Fruit fly (Drosophila melanogaster) whole organism, embryonic: ENCODE results near the gene Svil.

Experiments
- Blimp-1 ChIP-seq: fragments of 200-800 bp; sonication (Bioruptor generic); optimal IDR thresholded peaks from 3 replicates; lab custom pipeline; 2018; ENCODE audit warnings: missing biosample characterization, missing genetic modification characterization, mild to moderate bottlenecking, moderate library complexity, missing genetic modification reagents
- CG11723 ChIP-seq: fragments of 200-800 bp; sonication (Bioruptor generic); optimal IDR thresholded peaks from 2 replicates; lab custom pipeline; 2017; ENCODE audit warnings: missing biosample characterization, mild to moderate bottlenecking, missing genetic modification characterization
- CG14050 ChIP-seq: fragments of 200-800 bp; sonication (Bioruptor generic); IDR thresholded peaks from 3 replicates; pipeline ENCODE4 v1.3.6; 2022; ENCODE audit warnings: missing biosample characterization, missing genetic modification characterization
- CG15073 ChIP-seq: fragments of 200-800 bp; sonication (Bioruptor generic); optimal IDR thresholded peaks from 2 replicates; lab custom pipeline; 2016; ENCODE audit warnings: missing biosample characterization, missing genetic modification characterization
- CG2202 ChIP-seq: fragments of 200-800 bp; sonication (Bioruptor generic); optimal IDR thresholded peaks from 2 replicates; lab custom pipeline; 2018; ENCODE audit warnings: missing biosample characterization, mild to moderate bottlenecking, missing genetic modification characterization
- CG2678 ChIP-seq: fragments of 200-800 bp; sonication (Bioruptor generic); optimal IDR thresholded peaks from 3 replicates; lab custom pipeline; 2019; ENCODE audit warnings: missing biosample characterization, mild to moderate bottlenecking, missing genetic modification characterization, moderate library complexity
- CG33213 ChIP-seq: fragments of 200-800 bp; sonication (Bioruptor generic); optimal IDR thresholded peaks from 3 replicates; lab custom pipeline; 2016; ENCODE audit warnings: missing biosample characterization, missing genetic modification characterization
- CG34224 ChIP-seq: fragments of 200-800 bp; sonication (Bioruptor generic); IDR thresholded peaks from 3 replicates; pipeline ENCODE4 v1.3.6; 2022; ENCODE audit warnings: missing biosample characterization, missing genetic modification characterization; ENCODE audit not compliant: partially characterized antibody
- CG34376 ChIP-seq: fragments of 200-800 bp; sonication (Bioruptor generic); optimal IDR thresholded peaks from 2 replicates; lab custom pipeline; 2018; ENCODE audit warnings: missing biosample characterization, mild to moderate bottlenecking, missing genetic modification characterization
- CG3995 ChIP-seq: fragments of 200-800 bp; sonication (Bioruptor generic); optimal IDR thresholded peaks from 3 replicates; lab custom pipeline; 2016; ENCODE audit warnings: missing biosample characterization, missing genetic modification characterization
- CG4424 ChIP-seq: fragments of 200-800 bp; sonication (Bioruptor generic); optimal IDR thresholded peaks from 3 replicates; lab custom pipeline; 2016; ENCODE audit warnings: missing biosample characterization, missing genetic modification characterization
- CG4820 ChIP-seq: fragments of 200-800 bp; sonication (Bioruptor generic); optimal IDR thresholded peaks from 3 replicates; lab custom pipeline; 2016; ENCODE audit warnings: missing biosample characterization, missing genetic modification characterization
- CG5180 ChIP-seq: fragments of 200-800 bp; sonication (Bioruptor generic); optimal IDR thresholded peaks from 3 replicates; lab custom pipeline; 2017; ENCODE audit warnings: missing biosample characterization, missing genetic modification characterization, mild to moderate bottlenecking, moderate library complexity, missing genetic modification reagents
- CG6175 ChIP-seq: fragments of 200-800 bp; sonication (Bioruptor generic); IDR thresholded peaks from 3 replicates; pipeline ENCODE4 v1.3.6; 2022; ENCODE audit warnings: missing biosample characterization, missing genetic modification characterization
- CG6254 ChIP-seq: fragments of 200-800 bp; sonication (Bioruptor generic); optimal IDR thresholded peaks from 3 replicates; lab custom pipeline; 2017; ENCODE audit warnings: mild to moderate bottlenecking, missing biosample characterization, missing genetic modification reagents, missing genetic modification characterization
- CG6813 ChIP-seq: fragments of 200-800 bp; sonication (Bioruptor generic); optimal IDR thresholded peaks from 2 replicates; lab custom pipeline; 2017; ENCODE audit warnings: missing biosample characterization, missing genetic modification characterization, mild to moderate bottlenecking, moderate library complexity, missing genetic modification reagents
- CG7271 ChIP-seq: fragments of 200-800 bp; sonication (Bioruptor generic); optimal IDR thresholded peaks from 2 replicates; lab custom pipeline; 2018; ENCODE audit warnings: missing biosample characterization, mild to moderate bottlenecking, missing genetic modification characterization, moderate library complexity
- CG7745 ChIP-seq: fragments of 200-800 bp; sonication (Bioruptor generic); optimal IDR thresholded peaks from 2 replicates; lab custom pipeline; 2018; ENCODE audit warnings: missing biosample characterization, mild to moderate bottlenecking, missing genetic modification characterization, moderate library complexity
- CG9215 ChIP-seq: fragments of 200-800 bp; sonication (Bioruptor generic); IDR thresholded peaks from 2 replicates; pipeline ENCODE4 v1.3.6; 2022; ENCODE audit warnings: missing biosample characterization, missing genetic modification characterization
- CG9609 ChIP-seq: fragments of 200-800 bp; sonication (Bioruptor generic); optimal IDR thresholded peaks from 3 replicates; lab custom pipeline; 2016; ENCODE audit warnings: missing biosample characterization, missing genetic modification characterization
- CG9817 ChIP-seq: fragments of 200-800 bp; sonication (Bioruptor generic); optimal IDR thresholded peaks from 2 replicates; lab custom pipeline; 2018; ENCODE audit warnings: missing biosample characterization, mild to moderate bottlenecking, missing genetic modification characterization, moderate library complexity
- Dip2 ChIP-seq: fragments of 200-800 bp; sonication (Bioruptor generic); IDR thresholded peaks from 2 replicates; pipeline ENCODE4 v1.3.6; 2022; ENCODE audit warnings: missing biosample characterization, missing genetic modification characterization
- GATAe ChIP-seq: fragments of 200-800 bp; sonication (Bioruptor generic); conservative IDR thresholded peaks from 2 replicates; pipeline ENCODE4 v1.3.6; 2022; ENCODE audit warnings: missing biosample characterization, missing genetic modification characterization
- Lhr ChIP-seq: fragments of 200-800 bp; sonication (Bioruptor generic); optimal IDR thresholded peaks from 3 replicates; lab custom pipeline; 2017; ENCODE audit warnings: mild to moderate bottlenecking, missing biosample characterization, missing genetic modification reagents, missing genetic modification characterization
- Lim3 ChIP-seq: fragments of 200-800 bp; sonication (Bioruptor generic); IDR thresholded peaks from 2 replicates; pipeline ENCODE4 v1.3.6; 2022; ENCODE audit warnings: missing biosample characterization, missing genetic modification characterization
- Lpt ChIP-seq: fragments of >200 bp; optimal IDR thresholded peaks from 2 replicates; lab custom pipeline; 2018; ENCODE audit warnings: missing biosample characterization, missing genetic modification characterization
- MESR4 ChIP-seq: fragments of 200-800 bp; sonication (Bioruptor generic); optimal IDR thresholded peaks from 2 replicates; lab custom pipeline; 2018; ENCODE audit warnings: missing biosample characterization, mild to moderate bottlenecking, missing genetic modification characterization, moderate library complexity
- NC2α ChIP-seq: fragments of 200-800 bp; sonication (Bioruptor generic); optimal IDR thresholded peaks from 2 replicates; lab custom pipeline; 2016; ENCODE audit warnings: missing biosample characterization, missing genetic modification characterization
- Nf-YC ChIP-seq: fragments of 200-800 bp; optimal IDR thresholded peaks from 3 replicates; lab custom pipeline; 2019; ENCODE audit warnings: missing biosample characterization, mild to moderate bottlenecking, missing genetic modification characterization, moderate library complexity
- NfI ChIP-seq: fragments of 200-800 bp; sonication (Bioruptor generic); optimal IDR thresholded peaks from 3 replicates; lab custom pipeline; 2018; ENCODE audit warnings: missing biosample characterization, mild to moderate bottlenecking, missing genetic modification characterization, moderate library complexity
- Oli ChIP-seq: fragments of 200-800 bp; sonication (Bioruptor generic); optimal IDR thresholded peaks from 2 replicates; lab custom pipeline; 2018; ENCODE audit warnings: missing biosample characterization, mild to moderate bottlenecking, missing genetic modification characterization, moderate library complexity
- Rx ChIP-seq: fragments of 200-800 bp; sonication (Bioruptor generic); IDR thresholded peaks from 2 replicates; pipeline ENCODE4 v1.3.6; 2022; ENCODE audit warnings: missing biosample characterization, missing genetic modification characterization
- Six4 ChIP-seq: fragments of 200-800 bp; sonication (Bioruptor generic); optimal IDR thresholded peaks from 2 replicates; lab custom pipeline; 2016; ENCODE audit warnings: missing biosample characterization, missing genetic modification characterization
- Stat92E ChIP-seq, 3 experiments: fragments of >200 bp in 2 of 3; fragments of 200-800 bp in 1 of 3; sonication (Bioruptor generic) in 1 of 3; optimal IDR thresholded peaks; 2 replicates each; lab custom pipeline; 2017 to 2019; ENCODE audit warnings: missing biosample characterization in 3 of 3, missing genetic modification characterization in 3 of 3, mild to moderate bottlenecking in 1 of 3, moderate library complexity in 1 of 3
- abd-A ChIP-seq: fragments of 200-800 bp; sonication (Bioruptor generic); optimal IDR thresholded peaks from 3 replicates; lab custom pipeline; 2019; ENCODE audit warnings: missing biosample characterization, mild to moderate bottlenecking, missing genetic modification characterization, moderate library complexity
- crc ChIP-seq: fragments of 200-800 bp; sonication (Bioruptor generic); optimal IDR thresholded peaks from 2 replicates; lab custom pipeline; 2016; ENCODE audit warnings: missing biosample characterization, missing genetic modification characterization
- croc ChIP-seq: fragments of 200-800 bp; sonication (Bioruptor generic); conservative IDR thresholded peaks from 3 replicates; pipeline ENCODE4 v1.3.6; 2022; ENCODE audit warnings: missing biosample characterization, missing genetic modification characterization
- dati ChIP-seq: fragments of 200-800 bp; sonication (Bioruptor generic); IDR thresholded peaks from 2 replicates; pipeline ENCODE4 v1.3.6; 2022; ENCODE audit warnings: missing biosample characterization, missing genetic modification characterization
- disco-r ChIP-seq: fragments of 200-800 bp; sonication (Bioruptor generic); optimal IDR thresholded peaks from 2 replicates; lab custom pipeline; 2016; ENCODE audit warnings: missing biosample characterization, missing genetic modification characterization
- eve ChIP-seq, 2 experiments: fragments of >200 bp; optimal IDR thresholded peaks; 2 replicates each; lab custom pipeline; 2017; ENCODE audit warnings: missing biosample characterization in 2 of 2, missing genetic modification characterization in 2 of 2
- exex ChIP-seq: fragments of 200-800 bp; sonication (Bioruptor generic); optimal IDR thresholded peaks from 4 replicates; lab custom pipeline; 2018; ENCODE audit warnings: missing biosample characterization, mild to moderate bottlenecking, missing genetic modification characterization, moderate library complexity
- grau ChIP-seq: fragments of 200-800 bp; optimal IDR thresholded peaks from 3 replicates; lab custom pipeline; 2019; ENCODE audit warnings: missing biosample characterization, mild to moderate bottlenecking, missing genetic modification characterization, moderate library complexity
- gt ChIP-seq: fragments of 200-800 bp; sonication (Bioruptor generic); IDR thresholded peaks from 2 replicates; pipeline ENCODE4 v1.3.6; 2022; ENCODE audit warnings: missing biosample characterization, missing genetic modification characterization
- mam ChIP-seq: fragments of 200-800 bp; sonication (Bioruptor generic); optimal IDR thresholded peaks from 3 replicates; lab custom pipeline; 2016; ENCODE audit warnings: missing biosample characterization, missing genetic modification characterization
- pho ChIP-seq: fragments of 200-800 bp; sonication (Bioruptor generic); optimal IDR thresholded peaks from 2 replicates; lab custom pipeline; 2016; ENCODE audit warnings: missing biosample characterization, missing genetic modification characterization
- pzg ChIP-seq: fragments of 200-800 bp; sonication (Bioruptor generic); optimal IDR thresholded peaks from 3 replicates; lab custom pipeline; 2018; ENCODE audit warnings: missing biosample characterization, mild to moderate bottlenecking, missing genetic modification characterization, moderate library complexity
- seq ChIP-seq: fragments of 200-800 bp; sonication (Bioruptor generic); IDR thresholded peaks from 2 replicates; pipeline ENCODE4 v1.3.6; 2022; ENCODE audit warnings: missing biosample characterization, missing genetic modification characterization
- sima ChIP-seq: fragments of 200-800 bp; sonication (Bioruptor generic); optimal IDR thresholded peaks from 2 replicates; lab custom pipeline; 2016; ENCODE audit warnings: missing biosample characterization, missing genetic modification characterization
- sna ChIP-seq: fragments of 200-800 bp; sonication (Bioruptor generic); IDR thresholded peaks from 2 replicates; pipeline ENCODE4 v1.3.6; 2022; ENCODE audit warnings: missing biosample characterization, missing genetic modification characterization; ENCODE audit not compliant: partially characterized antibody
- ssp ChIP-seq: fragments of 200-800 bp; sonication (Bioruptor generic); IDR thresholded peaks from 2 replicates; pipeline ENCODE4 v1.3.6; 2022; ENCODE audit warnings: missing biosample characterization, missing genetic modification characterization
- vnd ChIP-seq: fragments of 200-800 bp; sonication (Bioruptor generic); IDR thresholded peaks from 3 replicates; pipeline ENCODE4 v1.3.6; 2022; ENCODE audit warnings: missing biosample characterization, missing genetic modification characterization; ENCODE audit not compliant: partially characterized antibody

The Svil gene

dm6 chr3L:2494183-2494541 lies 116.7 kb downstream of the Svil start (continued):
- TF ChIP-seq CG6254 (GFP tag; lab: Kevin White, UChicago), result peak; percentile 44
- TF ChIP-seq CG2202, result no peak
- peak; percentile 75 for TF ChIP-seq gt (GFP tag; lab: Robert Waterston, UW)
- TF ChIP-seq ssp (GFP tag; lab: Robert Waterston, UW), result peak; percentile 82
- peak; percentile 81 for TF ChIP-seq CG9817 (tag; lab: Kevin White, UChicago)
- peak; percentile 84 for TF ChIP-seq seq (GFP tag; lab: Robert Waterston, UW)
- TF ChIP-seq CG6175 (GFP tag; lab: Robert Waterston, UW), result peak; percentile 84
- TF ChIP-seq Stat92E (GFP tag; optimal IDR thresholded peaks at IDR 0.05; lab: Kevin White, UChicago), result no peak
- TF ChIP-seq NfI (GFP tag; lab: Kevin White, UChicago), result peak; percentile 76
- no peak for TF ChIP-seq dati (GFP tag; lab: Robert Waterston, UW)
- peak; percentile 82 for TF ChIP-seq CG4820
- no peak for TF ChIP-seq sna (GFP tag; lab: Robert Waterston, UW)
- no peak for TF ChIP-seq CG15073
- no peak for TF ChIP-seq abd-A (tag; lab: Kevin White, UChicago)
- TF ChIP-seq pho (GFP tag; lab: Kevin White, UChicago), result peak; percentile 75
- peak; percentile 90 for TF ChIP-seq CG9215 (GFP tag; lab: Robert Waterston, UW)
- TF ChIP-seq Six4 (GFP tag; lab: Kevin White, UChicago), result peak; percentile 73
- peak; percentile 77 for TF ChIP-seq croc (GFP tag; lab: Robert Waterston, UW)
- peak; percentile 57; the same call in 1 of the 2 replicates for TF ChIP-seq Dip2 (GFP tag; lab: Robert Waterston, UW)
- peak; percentile 66 for TF ChIP-seq Nf-YC (tag; lab: Kevin White, UChicago)
- TF ChIP-seq CG2678, result peak; percentile 94
- peak; percentile 85 for TF ChIP-seq CG34376 (GFP tag; lab: Kevin White, UChicago)
- peak; percentile 23 for TF ChIP-seq pzg (GFP tag; lab: Kevin White, UChicago)
- peak; percentile 33 for TF ChIP-seq CG9609 (GFP tag; lab: Kevin White, UChicago)
- no peak for TF ChIP-seq eve (GFP tag; optimal IDR thresholded peaks at IDR 0.05; lab: Kevin White, UChicago)
- TF ChIP-seq Lhr (GFP tag; lab: Kevin White, UChicago), result no peak
- peak; percentile 86 for TF ChIP-seq exex (tag; lab: Kevin White, UChicago)
- TF ChIP-seq CG5180 (GFP tag; lab: Kevin White, UChicago), result peak; percentile 78
- TF ChIP-seq CG7271 (tag; lab: Kevin White, UChicago), result no peak
- peak; percentile 88 for TF ChIP-seq CG14050 (GFP tag; lab: Robert Waterston, UW)
- peak; percentile 82 for TF ChIP-seq CG4424 (GFP tag; lab: Kevin White, UChicago)
- no peak for TF ChIP-seq Lpt (GFP tag; lab: Kevin White, UChicago)
- peak; percentile 86 for TF ChIP-seq CG6813
- TF ChIP-seq CG33213 (GFP tag; lab: Kevin White, UChicago), result peak; percentile 63
- TF ChIP-seq NC2α (GFP tag; lab: Kevin White, UChicago), result no peak
- peak; percentile 82 for TF ChIP-seq Blimp-1 (GFP tag; lab: Kevin White, UChicago)
- peak; percentile 96 for TF ChIP-seq mam
- peak; percentile 26 for TF ChIP-seq disco-r (GFP tag; lab: Kevin White, UChicago)
- peak; percentile 82 for TF ChIP-seq grau
- TF ChIP-seq vnd (GFP tag; lab: Robert Waterston, UW), result no peak
- TF ChIP-seq crc (GFP tag; lab: Kevin White, UChicago), result peak; percentile 81
- TF ChIP-seq CG7745 (tag; lab: Kevin White, UChicago), result no peak
- peak; percentile 57 for TF ChIP-seq CG11723 (GFP tag; lab: Kevin White, UChicago)
- peak; percentile 87 for TF ChIP-seq Rx
- peak; percentile 39; the same call in 1 of the 2 replicates for TF ChIP-seq Lim3 (GFP tag; lab: Robert Waterston, UW)
- peak; percentile 32 for TF ChIP-seq sima (GFP tag; lab: Kevin White, UChicago)
- TF ChIP-seq Oli (tag; lab: Kevin White, UChicago), result peak; percentile 74
- TF ChIP-seq CG3995, result peak; percentile 66
- TF ChIP-seq CG34224 (GFP tag; lab: Robert Waterston, UW), result no peak
- TF ChIP-seq GATAe (GFP tag; lab: Robert Waterston, UW), result peak; percentile 100
- TF ChIP-seq MESR4, result no peak
